Fruit fly (Drosophila melanogaster) whole organism, embryonic: ENCODE results near the gene CG10333.

Experiments
- Aef1 ChIP-seq: fragments of 200-800 bp; sonication (Bioruptor generic); IDR thresholded peaks from 3 replicates; pipeline ENCODE4 v1.3.6; 2022; ENCODE audit warnings: missing biosample characterization, missing genetic modification characterization
- Asciz ChIP-seq: fragments of 200-800 bp; sonication (Bioruptor generic); optimal IDR thresholded peaks from 2 replicates; lab custom pipeline; 2017; ENCODE audit warnings: missing biosample characterization, mild to moderate bottlenecking, missing genetic modification characterization, missing genetic modification reagents
- BEAF-32 ChIP-seq: fragments of 200-800 bp; sonication (Bioruptor generic); optimal IDR thresholded peaks from 3 replicates; lab custom pipeline; 2017; ENCODE audit warnings: missing biosample characterization, missing genetic modification characterization, mild to moderate bottlenecking, moderate library complexity, missing genetic modification reagents
- CG13287 ChIP-seq: fragments of 200-800 bp; sonication (Bioruptor generic); IDR thresholded peaks from 2 replicates; pipeline ENCODE4 v1.3.6; 2022; ENCODE audit warnings: missing biosample characterization, missing genetic modification characterization; ENCODE audit not compliant: partially characterized antibody
- CG13775 ChIP-seq: fragments of 200-800 bp; sonication (Bioruptor generic); optimal IDR thresholded peaks from 3 replicates; lab custom pipeline; 2017; ENCODE audit warnings: missing biosample characterization, mild to moderate bottlenecking, missing genetic modification characterization
- CG14710 ChIP-seq: fragments of 200-800 bp; sonication (Bioruptor generic); optimal IDR thresholded peaks from 3 replicates; lab custom pipeline; 2019; ENCODE audit warnings: missing biosample characterization, mild to moderate bottlenecking, missing genetic modification characterization, moderate library complexity
- CG14965 ChIP-seq: fragments of 200-800 bp; sonication (Bioruptor generic); optimal IDR thresholded peaks from 2 replicates; lab custom pipeline; 2016; ENCODE audit warnings: missing biosample characterization, missing genetic modification characterization, borderline replicate concordance
- CG1529 ChIP-seq: fragments of 200-800 bp; sonication (Bioruptor generic); optimal IDR thresholded peaks from 3 replicates; lab custom pipeline; 2018; ENCODE audit warnings: missing biosample characterization, missing genetic modification characterization
- CG1602 ChIP-seq: fragments of 200-800 bp; sonication (Bioruptor generic); optimal IDR thresholded peaks from 3 replicates; lab custom pipeline; 2016; ENCODE audit warnings: missing biosample characterization, missing genetic modification characterization
- CG17568 ChIP-seq: fragments of 200-800 bp; sonication (Bioruptor generic); optimal IDR thresholded peaks from 2 replicates; lab custom pipeline; 2018; ENCODE audit warnings: missing biosample characterization, mild to moderate bottlenecking, missing genetic modification characterization, moderate library complexity
- CG30431 ChIP-seq: fragments of 200-800 bp; sonication (Bioruptor generic); optimal IDR thresholded peaks from 2 replicates; lab custom pipeline; 2017; ENCODE audit warnings: missing biosample characterization, missing genetic modification characterization
- CG31388 ChIP-seq: fragments of 200-800 bp; sonication (Bioruptor generic); optimal IDR thresholded peaks from 2 replicates; lab custom pipeline; 2016; ENCODE audit warnings: missing biosample characterization, missing genetic modification characterization
- CG3163 ChIP-seq: fragments of 200-800 bp; sonication (Bioruptor generic); optimal IDR thresholded peaks from 3 replicates; lab custom pipeline; 2016; ENCODE audit warnings: missing biosample characterization, missing genetic modification characterization
- CG32532 ChIP-seq: fragments of 200-800 bp; sonication (Bioruptor generic); IDR thresholded peaks from 2 replicates; pipeline ENCODE4 v1.3.6; 2022; ENCODE audit warnings: missing biosample characterization, missing genetic modification characterization
- CG34422 ChIP-seq: fragments of 200-800 bp; sonication (Bioruptor generic); IDR thresholded peaks from 3 replicates; pipeline ENCODE4 v1.3.6; 2022; ENCODE audit warnings: missing biosample characterization, missing genetic modification characterization
- CG4820 ChIP-seq: fragments of 200-800 bp; sonication (Bioruptor generic); optimal IDR thresholded peaks from 3 replicates; lab custom pipeline; 2016; ENCODE audit warnings: missing biosample characterization, missing genetic modification characterization
- CG6765 ChIP-seq: fragments of 200-800 bp; sonication (Bioruptor generic); optimal IDR thresholded peaks from 3 replicates; lab custom pipeline; 2017; ENCODE audit warnings: missing biosample characterization, mild to moderate bottlenecking, missing genetic modification characterization
- CG8089 ChIP-seq: fragments of 200-800 bp; sonication (Bioruptor generic); optimal IDR thresholded peaks from 3 replicates; lab custom pipeline; 2016; ENCODE audit warnings: missing biosample characterization, missing genetic modification characterization
- CG8944 ChIP-seq: fragments of 200-800 bp; sonication (Bioruptor generic); optimal IDR thresholded peaks from 3 replicates; lab custom pipeline; 2016; ENCODE audit warnings: missing biosample characterization, missing genetic modification characterization
- CG9797 ChIP-seq: fragments of 200-800 bp; sonication (Bioruptor generic); optimal IDR thresholded peaks from 3 replicates; lab custom pipeline; 2018; ENCODE audit warnings: missing biosample characterization, mild to moderate bottlenecking, missing genetic modification characterization
- CHES-1-like ChIP-seq: fragments of 200-800 bp; sonication (Bioruptor generic); optimal IDR thresholded peaks from 2 replicates; lab custom pipeline; 2016; ENCODE audit warnings: missing biosample characterization, missing genetic modification characterization
- Dad ChIP-seq: fragments of 200-800 bp; sonication (Bioruptor generic); optimal IDR thresholded peaks from 3 replicates; lab custom pipeline; 2016; ENCODE audit warnings: missing biosample characterization, missing genetic modification characterization
- Deaf1 ChIP-seq: fragments of 200-800 bp; optimal IDR thresholded peaks from 3 replicates; lab custom pipeline; 2019; ENCODE audit warnings: missing biosample characterization, mild to moderate bottlenecking, missing genetic modification characterization, moderate library complexity
- Dek ChIP-seq: fragments of 200-800 bp; sonication (Bioruptor generic); optimal IDR thresholded peaks from 3 replicates; lab custom pipeline; 2019; ENCODE audit warnings: missing biosample characterization, mild to moderate bottlenecking, missing genetic modification characterization, moderate library complexity
- HLH3B ChIP-seq: fragments of 200-800 bp; sonication (Bioruptor generic); IDR thresholded peaks from 2 replicates; pipeline ENCODE4 v1.3.6; 2022; ENCODE audit warnings: missing biosample characterization, missing genetic modification characterization
- Hey ChIP-seq: fragments of 200-800 bp; sonication (Bioruptor generic); optimal IDR thresholded peaks from 3 replicates; lab custom pipeline; 2018; ENCODE audit warnings: missing biosample characterization, mild to moderate bottlenecking, missing genetic modification characterization
- Kr ChIP-seq: fragments of 200-800 bp; sonication (Bioruptor generic); optimal IDR thresholded peaks from 2 replicates; lab custom pipeline; 2017; ENCODE audit warnings: missing biosample characterization, mild to moderate bottlenecking, missing genetic modification characterization
- Mad ChIP-seq: fragments of 200-800 bp; sonication (Bioruptor generic); optimal IDR thresholded peaks from 2 replicates; lab custom pipeline; 2016; ENCODE audit warnings: missing biosample characterization, missing genetic modification characterization
- Meics ChIP-seq: fragments of 200-800 bp; sonication (Bioruptor generic); optimal IDR thresholded peaks from 2 replicates; lab custom pipeline; 2017; ENCODE audit warnings: missing biosample characterization, mild to moderate bottlenecking, missing genetic modification characterization
- Mrtf ChIP-seq: fragments of 200-800 bp; sonication (Bioruptor generic); IDR thresholded peaks from 3 replicates; pipeline ENCODE4 v1.3.6; 2022; ENCODE audit warnings: missing biosample characterization, missing genetic modification characterization
- NFAT ChIP-seq: fragments of 200-800 bp; sonication (Bioruptor generic); IDR thresholded peaks from 2 replicates; pipeline ENCODE4 v1.3.6; 2022; ENCODE audit warnings: missing biosample characterization, missing genetic modification characterization
- Rfx ChIP-seq: fragments of 200-800 bp; sonication (Bioruptor generic); IDR thresholded peaks from 2 replicates; pipeline ENCODE4 v1.3.6; 2022; ENCODE audit warnings: missing biosample characterization, missing genetic modification characterization
- Sin3A ChIP-seq: fragments of >200 bp; optimal IDR thresholded peaks from 2 replicates; lab custom pipeline; 2018
- ab ChIP-seq: fragments of 200-800 bp; sonication (Bioruptor generic); optimal IDR thresholded peaks from 2 replicates; lab custom pipeline; 2016; ENCODE audit warnings: missing biosample characterization, missing genetic modification characterization
- bigmax ChIP-seq: fragments of 200-800 bp; sonication (Bioruptor generic); optimal IDR thresholded peaks from 2 replicates; lab custom pipeline; 2018; ENCODE audit warnings: missing biosample characterization, mild to moderate bottlenecking, missing genetic modification characterization
- danr ChIP-seq: fragments of 200-800 bp; sonication (Bioruptor generic); IDR thresholded peaks from 2 replicates; pipeline ENCODE4 v1.3.6; 2022; ENCODE audit warnings: missing biosample characterization, missing genetic modification characterization
- en ChIP-seq: fragments of 200-800 bp; sonication (Bioruptor generic); optimal IDR thresholded peaks from 2 replicates; lab custom pipeline; 2016; ENCODE audit warnings: missing biosample characterization, missing genetic modification characterization
- gcm2 ChIP-seq: fragments of 200-800 bp; sonication (Bioruptor generic); optimal IDR thresholded peaks from 2 replicates; lab custom pipeline; 2016; ENCODE audit warnings: missing biosample characterization, missing genetic modification characterization
- her ChIP-seq: fragments of 200-800 bp; sonication (Bioruptor generic); optimal IDR thresholded peaks from 2 replicates; lab custom pipeline; 2016; ENCODE audit warnings: missing biosample characterization, missing genetic modification characterization
- hkb ChIP-seq, 2 experiments: fragments of 200-800 bp in 1 of 2; fragments of >200 bp in 1 of 2; sonication (Bioruptor generic) in 1 of 2; IDR thresholded peaks in 1 of 2; optimal IDR thresholded peaks in 1 of 2; 2 replicates each; pipeline versions ENCODE4 v1.3.6 to Lab custom; 2017 to 2022; ENCODE audit warnings: missing biosample characterization in 1 of 2, missing genetic modification characterization in 1 of 2
- ken ChIP-seq: fragments of 200-800 bp; sonication (Bioruptor generic); IDR thresholded peaks from 3 replicates; pipeline ENCODE4 v1.3.6; 2022; ENCODE audit warnings: missing biosample characterization, missing genetic modification characterization
- maf-S ChIP-seq: fragments of 200-800 bp; sonication (Bioruptor generic); optimal IDR thresholded peaks from 2 replicates; lab custom pipeline; 2016; ENCODE audit warnings: missing biosample characterization, missing genetic modification characterization
- nerfin-2 ChIP-seq: fragments of 200-800 bp; sonication (Bioruptor generic); IDR thresholded peaks from 2 replicates; pipeline ENCODE4 v1.3.6; 2022; ENCODE audit warnings: missing biosample characterization, missing genetic modification characterization; ENCODE audit not compliant: partially characterized antibody
- org-1 ChIP-seq: fragments of 200-800 bp; sonication (Bioruptor generic); optimal IDR thresholded peaks from 2 replicates; lab custom pipeline; 2017; ENCODE audit warnings: missing biosample characterization, missing genetic modification characterization
- sisA ChIP-seq: fragments of 200-800 bp; sonication (Bioruptor generic); IDR thresholded peaks from 2 replicates; pipeline ENCODE4 v1.3.6; 2022; ENCODE audit warnings: missing biosample characterization, missing genetic modification characterization
- sr ChIP-seq: fragments of 200-800 bp; sonication (Bioruptor generic); IDR thresholded peaks from 3 replicates; pipeline ENCODE4 v1.3.6; 2022; ENCODE audit warnings: missing biosample characterization, missing genetic modification characterization
- tgo ChIP-seq: fragments of 200-800 bp; sonication (Bioruptor generic); IDR thresholded peaks from 3 replicates; pipeline ENCODE4 v1.3.6; 2022; ENCODE audit warnings: missing biosample characterization, missing genetic modification characterization
- tup ChIP-seq: fragments of 200-800 bp; sonication (Bioruptor generic); optimal IDR thresholded peaks from 2 replicates; lab custom pipeline; 2016; ENCODE audit warnings: missing biosample characterization, mild to moderate bottlenecking, missing genetic modification characterization, moderate library complexity
- twi ChIP-seq: fragments of 200-800 bp; optimal IDR thresholded peaks from 2 replicates; lab custom pipeline; 2019; ENCODE audit warnings: missing biosample characterization, mild to moderate bottlenecking, missing genetic modification characterization, moderate library complexity
- zen2 ChIP-seq: fragments of 200-800 bp; sonication (Bioruptor generic); IDR thresholded peaks from 3 replicates; pipeline ENCODE4 v1.3.6; 2022; ENCODE audit warnings: missing biosample characterization, missing genetic modification characterization; ENCODE audit not compliant: partially characterized antibody

CG10333 gene

dm6 chr2L:18647857-18648652 is 41.4 kb downstream of the CG10333 start (continued):
- TF ChIP-seq CG8944 (GFP tag; lab: Kevin White, UChicago): no peak
- TF ChIP-seq CG14965 (GFP tag; lab: Kevin White, UChicago): no peak
- TF ChIP-seq CG34422 (GFP tag; lab: Robert Waterston, UW): no peak
- TF ChIP-seq bigmax (GFP tag; lab: Kevin White, UChicago): no peak
- TF ChIP-seq CG3163 (GFP tag; lab: Kevin White, UChicago): no peak
- no peak for TF ChIP-seq NFAT
- TF ChIP-seq CG31388: no peak
- no peak for TF ChIP-seq CG13287
- 0 out of 3 replicates have a peak, but pooled peaks have one; percentile 47 for TF ChIP-seq ken
- no peak for TF ChIP-seq Deaf1
- TF ChIP-seq sisA (GFP tag; lab: Robert Waterston, UW): peak; percentile 52
- no peak for TF ChIP-seq Sin3A (lab: Kevin White, UChicago)
- no peak for TF ChIP-seq danr (GFP tag; lab: Robert Waterston, UW)
- TF ChIP-seq Dad (GFP tag; lab: Kevin White, UChicago): no peak
- no peak for TF ChIP-seq CG17568 (GFP tag; lab: Kevin White, UChicago)
- TF ChIP-seq sr (GFP tag; lab: Robert Waterston, UW): no peak
- TF ChIP-seq Kr (GFP tag; lab: Kevin White, UChicago): no peak
- no peak for TF ChIP-seq Asciz (GFP tag; lab: Kevin White, UChicago)
- no peak for TF ChIP-seq CG1602 (GFP tag; lab: Kevin White, UChicago)
- no peak for TF ChIP-seq Meics
- peak; percentile 48; the same call in 1 of the 2 replicates for TF ChIP-seq HLH3B (GFP tag; lab: Robert Waterston, UW)
- TF ChIP-seq gcm2 (GFP tag; lab: Kevin White, UChicago): no peak
- TF ChIP-seq twi (tag; lab: Kevin White, UChicago): no peak
- no peak for TF ChIP-seq org-1 (GFP tag; lab: Kevin White, UChicago)
- TF ChIP-seq en (GFP tag; lab: Kevin White, UChicago): peak; percentile 36
- TF ChIP-seq her (GFP tag; lab: Kevin White, UChicago): no peak
- TF ChIP-seq CG8089 (GFP tag; lab: Kevin White, UChicago): no peak
- no peak for TF ChIP-seq Mrtf (GFP tag; lab: Robert Waterston, UW)
- TF ChIP-seq BEAF-32 (GFP tag; lab: Kevin White, UChicago): no peak
- TF ChIP-seq ab (GFP tag; lab: Kevin White, UChicago): no peak
- no peak for TF ChIP-seq hkb (optimal IDR thresholded peaks at IDR 0.05; lab: Kevin White, UChicago)
- TF ChIP-seq hkb (GFP tag; IDR thresholded peaks at IDR 0.05; lab: Robert Waterston, UW): no peak
- TF ChIP-seq Dek: no peak
- TF ChIP-seq Mad (GFP tag; lab: Kevin White, UChicago): no peak
- no peak for TF ChIP-seq Hey (tag; lab: Kevin White, UChicago)
- no peak for TF ChIP-seq CG32532 (GFP tag; lab: Robert Waterston, UW)
- TF ChIP-seq CHES-1-like (GFP tag; lab: Kevin White, UChicago): no peak
- no peak for TF ChIP-seq CG30431 (GFP tag; lab: Kevin White, UChicago)
- no peak for TF ChIP-seq CG14710 (tag; lab: Kevin White, UChicago)
- TF ChIP-seq tgo (GFP tag; lab: Robert Waterston, UW): no peak
- no peak for TF ChIP-seq CG4820 (GFP tag; lab: Kevin White, UChicago)
- no peak for TF ChIP-seq Aef1 (GFP tag; lab: Robert Waterston, UW)
- TF ChIP-seq tup (GFP tag; lab: Kevin White, UChicago): no peak
- no peak for TF ChIP-seq zen2 (GFP tag; lab: Robert Waterston, UW)
- TF ChIP-seq CG9797 (GFP tag; lab: Kevin White, UChicago): no peak
- TF ChIP-seq maf-S (GFP tag; lab: Kevin White, UChicago): no peak
- TF ChIP-seq CG6765: no peak
- TF ChIP-seq CG1529 (GFP tag; lab: Kevin White, UChicago): peak; percentile 27
- no peak for TF ChIP-seq nerfin-2 (GFP tag; lab: Robert Waterston, UW)
- TF ChIP-seq CG13775 (GFP tag; lab: Kevin White, UChicago): no peak
- TF ChIP-seq Rfx: no peak
